Worm (Caenorhabditis elegans) whole organism, L1 larva: ENCODE results near the gene Y65A5A.24.

Experiments used
- C04F5.9 ChIP-seq: sonication (generic microtip); optimal IDR thresholded peaks from 2 replicates; lab custom pipeline; 2016; ENCODE audit warnings: missing genetic modification characterization, missing compliant biosample characterization
- C16A3.4 ChIP-seq: fragments of 150-350 bp; optimal IDR thresholded peaks from 2 replicates; lab custom pipeline; 2014; ENCODE audit warnings: missing biosample characterization, missing genetic modification characterization
- F16B12.6 ChIP-seq: fragments of 150-350 bp; optimal IDR thresholded peaks from 2 replicates; lab custom pipeline; 2014; ENCODE audit warnings: missing biosample characterization, missing genetic modification characterization
- Y116A8C.19 ChIP-seq: sonication (generic microtip); optimal IDR thresholded peaks from 2 replicates; lab custom pipeline; 2016; ENCODE audit warnings: missing compliant biosample characterization, missing genetic modification characterization, borderline replicate concordance
- aha-1 ChIP-seq: fragments of 150-350 bp; optimal IDR thresholded peaks from 2 replicates; lab custom pipeline; 2014; ENCODE audit warnings: missing biosample characterization, missing genetic modification characterization
- ama-1 ChIP-seq: fragments of 150-350 bp; optimal IDR thresholded peaks from 2 replicates; lab custom pipeline; 2014
- ceh-63 ChIP-seq: fragments of 200-800 bp; sonication (Bioruptor generic); optimal IDR thresholded peaks from 2 replicates; lab custom pipeline; 2018; ENCODE audit warnings: mild to moderate bottlenecking, missing genetic modification characterization, missing compliant biosample characterization
- ceh-82 ChIP-seq, 3 experiments: fragments of 150-350 bp in 1 of 3; sonication (generic microtip) in 2 of 3; optimal IDR thresholded peaks; 2 replicates each; lab custom pipeline; 2014 to 2017; ENCODE audit warnings: missing biosample characterization in 3 of 3, missing genetic modification characterization in 3 of 3
- ceh-88 ChIP-seq: fragments of 200-800 bp; sonication (Bioruptor generic); IDR thresholded peaks from 2 replicates; pipeline ENCODE4 v1.3.6; 2022; ENCODE audit warnings: missing genetic modification characterization, missing compliant biosample characterization
- ceh-90 ChIP-seq: sonication (generic microtip); optimal IDR thresholded peaks from 2 replicates; lab custom pipeline; 2016; ENCODE audit warnings: missing genetic modification characterization, missing compliant biosample characterization
- ces-1 ChIP-seq: fragments of 150-350 bp; optimal IDR thresholded peaks from 2 replicates; lab custom pipeline; 2014; ENCODE audit warnings: missing biosample characterization, missing genetic modification reagents, missing genetic modification characterization
- dpl-1 ChIP-seq, 3 experiments: fragments of 150-350 bp in 2 of 3; sonication (generic microtip) in 1 of 3; optimal IDR thresholded peaks; 2 replicates each; lab custom pipeline; 2014 to 2017; ENCODE audit warnings: missing biosample characterization in 3 of 3, missing genetic modification characterization in 3 of 3, missing genetic modification reagents in 3 of 3
- efl-3 ChIP-seq: fragments of 200-800 bp; sonication (Bioruptor generic); optimal IDR thresholded peaks from 2 replicates; lab custom pipeline; 2018; ENCODE audit warnings: mild to moderate bottlenecking, missing genetic modification characterization, missing compliant biosample characterization
- egl-13 ChIP-seq: sonication (generic microtip); optimal IDR thresholded peaks from 2 replicates; lab custom pipeline; 2016; ENCODE audit warnings: missing genotype, missing genetic modification reagents, missing genetic modification characterization, missing compliant biosample characterization
- fkh-10 ChIP-seq: sonication (generic microtip); optimal IDR thresholded peaks from 2 replicates; lab custom pipeline; 2017; ENCODE audit warnings: missing biosample characterization, missing genetic modification reagents, missing genetic modification characterization
- grh-1 ChIP-seq: fragments of 200-800 bp; sonication (Bioruptor generic); IDR thresholded peaks from 2 replicates; pipeline ENCODE4 v1.3.6; 2022; ENCODE audit warnings: missing genetic modification reagents, missing genetic modification characterization, missing compliant biosample characterization
- hlh-17 ChIP-seq: fragments of 200-800 bp; sonication (Bioruptor generic); optimal IDR thresholded peaks from 2 replicates; lab custom pipeline; 2018; ENCODE audit warnings: missing genetic modification characterization, mild to moderate bottlenecking, missing compliant biosample characterization, moderate library complexity, borderline replicate concordance
- hpl-2 ChIP-seq: fragments of 150-350 bp; optimal IDR thresholded peaks from 2 replicates; lab custom pipeline; 2014; ENCODE audit warnings: missing biosample characterization, missing genetic modification reagents, missing genetic modification characterization
- lin-13 ChIP-seq: fragments of 150-350 bp; optimal IDR thresholded peaks from 2 replicates; lab custom pipeline; 2014; ENCODE audit warnings: missing biosample characterization, missing genetic modification reagents, missing genetic modification characterization
- lin-39 ChIP-seq: fragments of 150-350 bp; optimal IDR thresholded peaks from 2 replicates; lab custom pipeline; 2014; ENCODE audit warnings: missing biosample characterization, missing genetic modification reagents, missing genetic modification characterization
- lsy-2 ChIP-seq, 2 experiments: fragments of 150-350 bp; optimal IDR thresholded peaks; 2 replicates each; lab custom pipeline; 2014; ENCODE audit warnings: missing biosample characterization in 2 of 2, missing genetic modification characterization in 2 of 2
- mdl-1 ChIP-seq, 2 experiments: fragments of 150-350 bp; optimal IDR thresholded peaks; 2 replicates each; lab custom pipeline; 2014 to 2017; ENCODE audit warnings: missing biosample characterization in 2 of 2, missing genetic modification characterization in 2 of 2, inconsistent platforms in 1 of 2
- mef-2 ChIP-seq: fragments of 150-350 bp; optimal IDR thresholded peaks from 2 replicates; lab custom pipeline; 2014; ENCODE audit warnings: missing biosample characterization, missing genetic modification characterization
- mep-1 ChIP-seq: fragments of 150-350 bp; optimal IDR thresholded peaks from 2 replicates; lab custom pipeline; 2014; ENCODE audit warnings: missing biosample characterization, missing genetic modification characterization
- nhr-11 ChIP-seq: fragments of 150-350 bp; optimal IDR thresholded peaks from 2 replicates; lab custom pipeline; 2014; ENCODE audit warnings: missing biosample characterization, missing genetic modification characterization
- nhr-28 ChIP-seq: fragments of 150-350 bp; optimal IDR thresholded peaks from 2 replicates; lab custom pipeline; 2014; ENCODE audit warnings: missing biosample characterization, missing genetic modification characterization
- nhr-76 ChIP-seq: sonication (generic microtip); optimal IDR thresholded peaks from 2 replicates; lab custom pipeline; 2017; ENCODE audit warnings: missing biosample characterization, missing genetic modification characterization
- nhr-84 ChIP-seq: sonication (generic microtip); optimal IDR thresholded peaks from 2 replicates; lab custom pipeline; 2017; ENCODE audit warnings: missing biosample characterization, missing genetic modification characterization
- nhr-85 ChIP-seq: sonication (generic microtip); peaks from one replicate; lab custom pipeline; 2016; ENCODE audit warnings: missing genetic modification characterization, inconsistent platforms, missing compliant biosample characterization
- nhr-90 ChIP-seq: sonication (generic microtip); optimal IDR thresholded peaks from 2 replicates; lab custom pipeline; 2016; ENCODE audit warnings: mild to moderate bottlenecking, missing genetic modification characterization, missing compliant biosample characterization; ENCODE audit not compliant: poor library complexity
- pag-3 ChIP-seq: sonication (generic microtip); optimal IDR thresholded peaks from 2 replicates; lab custom pipeline; 2017; ENCODE audit warnings: missing genetic modification characterization, mild to moderate bottlenecking, missing compliant biosample characterization, antibody characterized with exemption, borderline replicate concordance; ENCODE audit not compliant: insufficient read depth
- pax-3 ChIP-seq: fragments of 200-800 bp; sonication (Bioruptor generic); optimal IDR thresholded peaks from 2 replicates; lab custom pipeline; 2018; ENCODE audit warnings: mild to moderate bottlenecking, missing genetic modification characterization, moderate library complexity, missing compliant biosample characterization
- skn-1 ChIP-seq: fragments of 150-350 bp; optimal IDR thresholded peaks from 2 replicates; lab custom pipeline; 2014; ENCODE audit warnings: missing biosample characterization, missing genetic modification characterization
- snpc-4 ChIP-seq: fragments of 150-350 bp; optimal IDR thresholded peaks from 2 replicates; lab custom pipeline; 2014; ENCODE audit warnings: missing biosample characterization, missing genetic modification characterization
- snu-23 ChIP-seq: sonication (generic microtip); optimal IDR thresholded peaks from 2 replicates; lab custom pipeline; 2016; ENCODE audit warnings: missing genetic modification characterization, missing compliant biosample characterization
- sox-4 ChIP-seq: sonication (generic microtip); optimal IDR thresholded peaks from 2 replicates; lab custom pipeline; 2016; ENCODE audit warnings: missing genetic modification characterization, missing compliant biosample characterization
- sptf-1 ChIP-seq: fragments of 150-350 bp; optimal IDR thresholded peaks from 2 replicates; lab custom pipeline; 2014; ENCODE audit warnings: missing biosample characterization, missing genetic modification characterization
- sup-37 ChIP-seq: fragments of 200-800 bp; sonication (Bioruptor generic); optimal IDR thresholded peaks from 2 replicates; lab custom pipeline; 2018; ENCODE audit warnings: mild to moderate bottlenecking, missing genetic modification characterization, missing compliant biosample characterization
- tbx-2 ChIP-seq: sonication (generic microtip); optimal IDR thresholded peaks from 2 replicates; lab custom pipeline; 2016; ENCODE audit warnings: missing genetic modification characterization, missing compliant biosample characterization
- tlp-1 ChIP-seq: fragments of 150-350 bp; optimal IDR thresholded peaks from 2 replicates; lab custom pipeline; 2014; ENCODE audit warnings: missing biosample characterization, missing genetic modification characterization
- unc-130 ChIP-seq: fragments of 150-350 bp; optimal IDR thresholded peaks from 2 replicates; lab custom pipeline; 2017; ENCODE audit warnings: missing biosample characterization, missing genetic modification characterization, inconsistent platforms
- unc-30 ChIP-seq: sonication (generic microtip); optimal IDR thresholded peaks from 2 replicates; lab custom pipeline; 2017; ENCODE audit warnings: missing biosample characterization, missing genetic modification characterization
- unc-86 ChIP-seq: sonication (generic microtip); optimal IDR thresholded peaks from 2 replicates; lab custom pipeline; 2016; ENCODE audit warnings: missing genetic modification characterization, missing compliant biosample characterization
- unc-98 ChIP-seq: fragments of 200-800 bp; sonication (Bioruptor generic); IDR thresholded peaks from 2 replicates; pipeline ENCODE4 v1.3.6; 2022; ENCODE audit warnings: missing genetic modification characterization, missing compliant biosample characterization
- vab-15 ChIP-seq: sonication (generic microtip); optimal IDR thresholded peaks from 2 replicates; lab custom pipeline; 2017; ENCODE audit warnings: missing genotype, mild to moderate bottlenecking, missing genetic modification characterization, missing compliant biosample characterization
- zag-1 ChIP-seq: fragments of 150-350 bp; optimal IDR thresholded peaks from 2 replicates; lab custom pipeline; 2014; ENCODE audit warnings: missing biosample characterization, missing genetic modification characterization
- zip-4 ChIP-seq: fragments of 200-800 bp; sonication (Bioruptor generic); optimal IDR thresholded peaks from 2 replicates; lab custom pipeline; 2018; ENCODE audit warnings: mild to moderate bottlenecking, missing genetic modification characterization, moderate library complexity, missing compliant biosample characterization
- ztf-4 ChIP-seq: fragments of 150-350 bp; optimal IDR thresholded peaks from 2 replicates; lab custom pipeline; 2014; ENCODE audit warnings: missing biosample characterization, missing genetic modification characterization

Y65A5A.24 gene

DNA sequence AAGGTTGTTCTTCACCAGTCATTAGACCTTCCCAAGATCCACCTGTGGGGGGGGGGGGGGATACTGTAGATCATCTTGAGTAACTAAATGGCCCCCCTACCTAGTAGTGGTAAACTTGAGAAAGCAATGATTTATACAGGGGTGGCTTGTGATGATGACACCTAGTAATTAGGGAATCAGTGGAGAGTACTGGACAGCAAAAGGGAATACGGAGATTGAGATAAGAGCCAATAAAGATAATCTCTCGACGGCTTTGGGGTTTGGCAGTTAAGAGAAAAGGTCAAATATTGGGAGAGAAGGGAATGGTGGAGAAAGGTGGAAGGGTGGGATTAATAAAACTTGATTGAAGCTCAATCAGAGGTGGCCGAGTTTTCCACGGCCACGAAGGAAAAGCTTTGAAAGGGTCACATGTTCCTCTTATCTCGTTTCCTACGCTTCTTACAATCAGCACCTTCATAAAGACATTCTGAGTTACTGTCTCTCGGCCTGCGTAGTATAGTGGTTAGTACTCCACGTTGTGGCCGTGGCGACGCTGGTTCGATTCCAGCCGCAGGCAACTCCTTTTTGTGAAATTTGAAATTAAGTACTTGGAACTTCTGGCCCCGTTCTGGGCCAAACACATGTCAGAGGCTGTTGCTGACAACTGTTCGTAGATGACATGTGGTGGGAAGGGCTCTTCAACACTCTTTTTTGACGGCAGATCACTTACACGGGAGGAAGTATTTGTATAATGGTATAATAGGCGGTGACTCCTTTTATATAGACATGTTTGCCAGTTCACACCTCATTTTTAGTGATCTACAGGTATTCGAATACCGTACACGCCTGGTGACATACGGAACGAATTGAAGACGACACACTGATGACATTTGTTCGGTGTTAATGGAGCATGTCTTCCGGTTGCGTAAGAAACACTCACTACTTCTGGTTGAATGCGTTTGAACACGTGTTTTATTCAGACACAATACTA lies 6.9 kb downstream of the Y65A5A.24 start (continued):
- TF ChIP-seq pax-3 (tag; lab: Kevin White, UChicago) (no peak), unc-130 (tag; lab: Kevin White, UChicago) (no peak), C04F5.9 (no peak), F16B12.6 (no peak), lin-13 (GFP tag; lab: Kevin White, UChicago) (no peak), nhr-84 (tag; lab: Kevin White, UChicago) (no peak), hpl-2 (GFP tag; lab: Kevin White, UChicago) (no peak), sptf-1 (no peak), mdl-1 (tag; optimal IDR thresholded peaks at IDR 0.05; lab: Kevin White, UChicago) (no peak), nhr-28 (tag; lab: Kevin White, UChicago) (no peak), Y116A8C.19 (no peak), nhr-90 (peak; percentile 53), grh-1 (GFP tag; lab: Robert Waterston, UW) (no peak; the same call in 1 of the 2 replicates), ces-1 (GFP tag; lab: Kevin White, UChicago) (no peak), ztf-4 (tag; lab: Kevin White, UChicago) (no peak), lin-39 (tag; lab: Kevin White, UChicago) (no peak), nhr-85 (tag; lab: Kevin White, UChicago) (peak; percentile 48), snpc-4 (tag; lab: Kevin White, UChicago) (no peak), C16A3.4 (tag; lab: Kevin White, UChicago) (peak; percentile 24), hlh-17 (no peak), tlp-1 (tag; lab: Kevin White, UChicago) (no peak), sox-4 (tag; lab: Kevin White, UChicago) (no peak), ceh-82 (tag; optimal IDR thresholded peaks at IDR 0.05; lab: Kevin White, UChicago) (peak in 1 of 3 experiments; percentile 30), unc-30 (tag; lab: Kevin White, UChicago) (no peak), vab-15 (tag; lab: Kevin White, UChicago) (no peak), dpl-1 (GFP tag; optimal IDR thresholded peaks at IDR 0.05; lab: Kevin White, UChicago) (peak in 1 of 3 experiments; percentile 23), egl-13 (no peak), ceh-63 (GFP tag; lab: Kevin White, UChicago) (no peak), unc-98 (GFP tag; lab: Robert Waterston, UW) (no peak), ama-1 (lab: Kevin White, UChicago) (no peak), nhr-11 (tag; lab: Kevin White, UChicago) (no peak), tbx-2 (no peak), zag-1 (tag; lab: Kevin White, UChicago) (no peak), efl-3 (GFP tag; lab: Kevin White, UChicago) (peak; percentile 17), zip-4 (GFP tag; lab: Kevin White, UChicago) (no peak), nhr-76 (no peak), unc-86 (tag; lab: Kevin White, UChicago) (no peak), skn-1 (tag; lab: Kevin White, UChicago) (no peak), sup-37 (no peak), lsy-2 (tag; optimal IDR thresholded peaks at IDR 0.05; lab: Kevin White, UChicago) (no peak), aha-1 (tag; lab: Kevin White, UChicago) (no peak), mef-2 (no peak)

DNA sequence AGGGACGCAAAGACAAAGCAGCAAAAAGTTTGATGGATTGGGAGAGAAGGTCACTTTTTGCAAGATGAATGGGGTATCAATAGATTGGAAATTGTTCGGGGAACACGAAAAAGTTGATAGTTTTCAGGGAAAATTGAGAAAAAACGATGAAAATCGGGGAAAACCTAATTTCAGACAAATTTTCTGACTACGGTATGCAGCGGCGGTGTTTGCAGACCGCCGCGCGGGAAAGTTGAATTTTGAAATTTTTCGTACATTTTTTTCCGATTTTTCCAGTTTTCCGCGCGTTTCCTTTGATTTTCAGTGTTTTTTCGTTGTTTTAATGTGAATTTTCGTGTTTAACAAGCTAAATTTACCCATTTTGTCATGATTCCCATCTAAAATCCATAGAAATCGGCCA lies 7.7 kb downstream of the Y65A5A.24 start:
- no peak for TF ChIP-seq ztf-4 (tag; lab: Kevin White, UChicago)
- TF ChIP-seq mep-1 (tag; lab: Kevin White, UChicago), result no peak
- no peak for TF ChIP-seq egl-13
- no peak for TF ChIP-seq pag-3 (tag; lab: Kevin White, UChicago)
- no peak for TF ChIP-seq fkh-10
- no peak for TF ChIP-seq ceh-90
- no peak for TF ChIP-seq snu-23 (GFP tag; lab: Kevin White, UChicago)
- TF ChIP-seq ceh-88 (GFP tag; lab: Robert Waterston, UW), result no peak
- TF ChIP-seq, all 84 proteins: peak for 0
